Fruit fly (Drosophila melanogaster) whole organism, prepupa: ENCODE measurements around the gene Or69a.

ENCODE experiments used
- CG3032 ChIP-seq: fragments of 200-800 bp; optimal IDR thresholded peaks from 2 replicates; lab custom pipeline; 2019; ENCODE audit warnings: missing biosample characterization, mild to moderate bottlenecking, missing genetic modification characterization, moderate library complexity
- CG31627 ChIP-seq: fragments of 200-800 bp; sonication (Bioruptor generic); optimal IDR thresholded peaks from 3 replicates; lab custom pipeline; 2016; ENCODE audit warnings: missing biosample characterization, missing genetic modification characterization

DNA sequence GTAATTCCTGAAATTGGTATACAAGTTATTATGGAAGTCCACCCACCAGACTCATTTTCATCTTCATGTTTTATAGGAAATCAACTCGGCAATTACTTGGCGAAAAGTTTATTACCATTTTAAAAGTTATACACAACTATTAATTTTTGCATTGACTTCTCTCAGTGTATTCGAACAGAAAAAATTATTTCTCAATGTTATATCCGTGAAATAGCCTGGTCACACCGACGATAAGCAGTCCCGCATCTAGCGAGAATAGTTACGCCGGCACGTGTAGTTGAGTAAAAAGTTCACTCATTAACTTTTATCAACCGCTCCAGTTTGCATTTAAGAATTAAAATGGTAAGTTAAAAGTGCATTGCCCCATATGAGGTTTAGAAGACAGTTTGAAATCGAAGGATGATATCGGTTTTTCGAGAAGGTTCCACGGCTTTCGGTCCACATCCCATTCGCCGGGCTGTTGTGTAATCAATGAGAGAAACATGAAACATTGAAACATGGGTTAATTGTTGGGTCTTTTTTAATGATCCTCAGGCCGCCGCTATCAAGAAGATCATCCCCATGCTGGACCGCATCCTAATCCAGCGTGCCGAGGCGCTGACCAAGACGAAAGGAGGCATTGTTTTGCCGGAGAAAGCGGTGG, 48.4 kb upstream of the Or69a start, which contains the start of gene CG11267:
- TF ChIP-seq CG3032 (tag; lab: Kevin White, UChicago) (peak; percentile 86), CG31627 (GFP tag; lab: Kevin White, UChicago) (peak; percentile 85)
